Fruit fly (Drosophila melanogaster) whole organism, adult: Measurements from ENCODE around the gene CG42633.

Experiments used
- CG11617 ChIP-seq: fragments of 200-800 bp; sonication (Bioruptor generic); optimal IDR thresholded peaks from 2 replicates; lab custom pipeline; 2017; ENCODE audit warnings: mild to moderate bottlenecking, missing biosample characterization, missing genetic modification reagents, missing genetic modification characterization
- CG12768 ChIP-seq: fragments of 200-800 bp; sonication (Bioruptor generic); optimal IDR thresholded peaks from 2 replicates; lab custom pipeline; 2017; ENCODE audit warnings: missing biosample characterization, missing genetic modification characterization, mild to moderate bottlenecking, moderate library complexity, missing genetic modification reagents
- CG14711 ChIP-seq: fragments of 200-800 bp; sonication (Bioruptor generic); optimal IDR thresholded peaks from 2 replicates; lab custom pipeline; 2018; ENCODE audit warnings: missing biosample characterization, mild to moderate bottlenecking, missing genetic modification characterization, moderate library complexity
- CG1620 ChIP-seq: fragments of 200-800 bp; sonication (Bioruptor generic); optimal IDR thresholded peaks from 2 replicates; lab custom pipeline; 2016; ENCODE audit warnings: missing biosample characterization, missing genetic modification characterization
- CG33017 ChIP-seq: fragments of 200-800 bp; sonication (Bioruptor generic); optimal IDR thresholded peaks from 2 replicates; lab custom pipeline; 2018; ENCODE audit warnings: missing biosample characterization, mild to moderate bottlenecking, missing genetic modification characterization, moderate library complexity
- CG5204 ChIP-seq: fragments of 200-800 bp; sonication (Bioruptor generic); optimal IDR thresholded peaks from 2 replicates; lab custom pipeline; 2016; ENCODE audit warnings: missing biosample characterization, missing genetic modification characterization
- CG7045 ChIP-seq: fragments of 200-800 bp; sonication (Bioruptor generic); optimal IDR thresholded peaks from 2 replicates; lab custom pipeline; 2017; ENCODE audit warnings: missing biosample characterization, mild to moderate bottlenecking, missing genetic modification characterization
- CG7101 ChIP-seq: fragments of 200-800 bp; sonication (Bioruptor generic); optimal IDR thresholded peaks from 2 replicates; lab custom pipeline; 2018; ENCODE audit warnings: missing biosample characterization, mild to moderate bottlenecking, missing genetic modification characterization, moderate library complexity
- Clk ChIP-seq: fragments of 200-800 bp; sonication (Bioruptor generic); optimal IDR thresholded peaks from 2 replicates; lab custom pipeline; 2017; ENCODE audit warnings: missing biosample characterization, missing genetic modification characterization
- Crg-1 ChIP-seq: fragments of 200-800 bp; sonication (Bioruptor generic); optimal IDR thresholded peaks from 2 replicates; lab custom pipeline; 2016; ENCODE audit warnings: missing biosample characterization, missing genetic modification characterization
- Hr96 ChIP-seq: fragments of 200-800 bp; sonication (Bioruptor generic); optimal IDR thresholded peaks from 2 replicates; lab custom pipeline; 2016; ENCODE audit warnings: missing biosample characterization, missing genetic modification characterization
- Mnt ChIP-seq: fragments of 200-800 bp; sonication (Bioruptor generic); optimal IDR thresholded peaks from 2 replicates; lab custom pipeline; 2016; ENCODE audit warnings: missing biosample characterization, mild to moderate bottlenecking, missing genetic modification characterization
- bab1 ChIP-seq: fragments of 200-800 bp; sonication (Bioruptor generic); optimal IDR thresholded peaks from 3 replicates; lab custom pipeline; 2019; ENCODE audit warnings: missing biosample characterization, mild to moderate bottlenecking, missing genetic modification characterization, moderate library complexity
- cic ChIP-seq: fragments of 200-800 bp; sonication (Bioruptor generic); optimal IDR thresholded peaks from 2 replicates; lab custom pipeline; 2017; ENCODE audit warnings: missing biosample characterization, mild to moderate bottlenecking, missing genetic modification characterization, moderate library complexity
- cnc ChIP-seq, 2 experiments: fragments of >200 bp; optimal IDR thresholded peaks; 2 replicates each; lab custom pipeline; 2017
- kay ChIP-seq: fragments of 200-800 bp; sonication (Bioruptor generic); peaks from one replicate; lab custom pipeline; 2016; ENCODE audit warnings: missing biosample characterization, missing genetic modification characterization, borderline replicate concordance
- ovo ChIP-seq: fragments of 200-800 bp; sonication (Bioruptor generic); optimal IDR thresholded peaks from 2 replicates; lab custom pipeline; 2016; ENCODE audit warnings: missing biosample characterization, missing genetic modification characterization
- pad ChIP-seq: fragments of 200-800 bp; sonication (Bioruptor generic); optimal IDR thresholded peaks from 3 replicates; lab custom pipeline; 2017; ENCODE audit warnings: missing biosample characterization, missing genetic modification characterization, mild to moderate bottlenecking, moderate library complexity, missing genetic modification reagents
- tj ChIP-seq: fragments of 200-800 bp; sonication (Bioruptor generic); optimal IDR thresholded peaks from 3 replicates; lab custom pipeline; 2017; ENCODE audit warnings: missing biosample characterization, mild to moderate bottlenecking, missing genetic modification characterization, moderate library complexity
- toe ChIP-seq: fragments of 200-800 bp; sonication (Bioruptor generic); optimal IDR thresholded peaks from 2 replicates; lab custom pipeline; 2016; ENCODE audit warnings: missing biosample characterization, missing genetic modification characterization

CG42633 gene

dm6 chr3R:10782167-10782566 is at the start of gene CG42633:
Gene CG42633 (minus strand): TSS chr3R:10782267.
- TF ChIP-seq toe (no peak), Mnt (GFP tag; lab: Kevin White, UChicago) (no peak), kay (GFP tag; lab: Kevin White, UChicago) (no peak), cic (GFP tag; lab: Kevin White, UChicago) (no peak), Crg-1 (GFP tag; lab: Kevin White, UChicago) (no peak), CG12768 (GFP tag; lab: Kevin White, UChicago) (no peak), CG1620 (GFP tag; lab: Kevin White, UChicago) (no peak), CG7101 (tag; lab: Kevin White, UChicago) (no peak), Hr96 (GFP tag; lab: Kevin White, UChicago) (no peak), cnc (optimal IDR thresholded peaks at IDR 0.05; lab: Kevin White, UChicago) (no peak)

dm6 chr3R:10829746-10830145 is 47.7 kb upstream of the CG42633 start:
- TF ChIP-seq pad: no peak
- TF ChIP-seq CG11617 (GFP tag; lab: Kevin White, UChicago): no peak
- TF ChIP-seq CG7101 (tag; lab: Kevin White, UChicago): no peak
- TF ChIP-seq cnc (optimal IDR thresholded peaks at IDR 0.05; lab: Kevin White, UChicago): no peak
- TF ChIP-seq CG5204 (GFP tag; lab: Kevin White, UChicago): no peak
- no peak for TF ChIP-seq CG1620 (GFP tag; lab: Kevin White, UChicago)
- TF ChIP-seq ovo (GFP tag; lab: Kevin White, UChicago): no peak
- TF ChIP-seq CG12768 (GFP tag; lab: Kevin White, UChicago): no peak
- no peak for TF ChIP-seq Mnt (GFP tag; lab: Kevin White, UChicago)
- TF ChIP-seq Clk: no peak
- TF ChIP-seq toe: no peak
- TF ChIP-seq tj (GFP tag; lab: Kevin White, UChicago): no peak
- TF ChIP-seq Hr96 (GFP tag; lab: Kevin White, UChicago): no peak
- TF ChIP-seq kay (GFP tag; lab: Kevin White, UChicago): no peak
- no peak for TF ChIP-seq cic (GFP tag; lab: Kevin White, UChicago)
- no peak for TF ChIP-seq CG33017 (tag; lab: Kevin White, UChicago)
- no peak for TF ChIP-seq Crg-1 (GFP tag; lab: Kevin White, UChicago)
- TF ChIP-seq bab1 (GFP tag; lab: Kevin White, UChicago): no peak

DNA sequence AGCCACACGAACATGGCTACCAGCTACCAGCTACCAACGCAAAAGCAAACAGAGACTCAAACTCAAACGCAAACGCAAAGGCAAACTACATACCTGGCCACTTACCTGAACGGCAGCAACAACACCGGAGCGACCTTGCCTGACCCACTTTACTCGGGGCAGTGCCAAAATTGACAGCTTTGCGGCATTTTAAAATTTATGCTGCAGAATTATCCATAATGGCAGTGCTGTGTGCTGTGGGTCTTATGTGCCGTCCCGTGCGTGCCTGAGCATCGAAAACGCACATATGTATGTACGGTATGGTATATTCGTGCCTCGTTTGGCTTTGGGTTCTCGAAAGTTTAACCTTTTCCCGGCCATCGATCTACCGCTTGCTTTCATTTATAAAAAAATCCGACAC is 46.6 kb upstream of the CG42633 start:
- TF ChIP-seq CG14711: no peak
- no peak for TF ChIP-seq Clk

DNA sequence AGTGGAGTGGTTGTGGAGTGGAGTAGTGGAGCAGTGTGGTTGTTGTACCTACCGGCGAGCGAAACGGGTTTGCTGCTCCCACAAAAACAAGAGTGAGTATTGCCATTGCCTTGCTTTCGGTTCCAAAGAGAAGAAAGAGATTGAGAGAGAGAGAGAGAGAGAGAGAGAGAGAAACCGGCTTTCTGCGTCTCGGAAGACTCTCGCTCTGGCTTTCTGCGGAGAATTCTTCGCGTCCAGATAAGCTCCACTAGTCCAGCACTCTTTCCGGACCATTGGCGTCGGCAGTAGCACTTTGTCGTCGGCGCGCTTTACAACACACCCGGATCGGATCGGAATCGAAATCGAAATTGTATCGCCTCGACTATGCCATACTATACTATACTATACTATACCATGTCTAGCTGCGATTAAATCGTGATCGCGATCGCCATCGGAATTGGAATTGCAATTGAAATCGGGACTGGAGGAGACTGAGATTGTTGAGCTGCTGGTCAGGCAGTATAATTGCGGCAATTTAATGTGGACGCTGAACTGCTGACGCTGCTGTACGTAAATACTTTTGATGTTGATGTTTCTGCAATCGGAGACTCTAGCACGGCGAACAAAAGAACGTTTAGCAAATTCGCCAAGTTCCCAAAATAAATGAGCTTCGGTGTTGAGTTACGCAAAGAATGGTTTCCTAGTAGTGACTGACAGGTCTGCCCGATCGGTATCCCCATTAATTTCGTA is 44.9 kb upstream of the CG42633 start, which contains the start of gene Cad86C:
Gene Cad86C, plus strand, starts transcription at position 284 of the 729 bp plus-strand sequence.
- TF ChIP-seq CG7045 (GFP tag; lab: Kevin White, UChicago) (peak; percentile 10), tj (GFP tag; lab: Kevin White, UChicago) (peak; percentile 94), bab1 (GFP tag; lab: Kevin White, UChicago) (peak; percentile 51), Clk (no peak)

DNA sequence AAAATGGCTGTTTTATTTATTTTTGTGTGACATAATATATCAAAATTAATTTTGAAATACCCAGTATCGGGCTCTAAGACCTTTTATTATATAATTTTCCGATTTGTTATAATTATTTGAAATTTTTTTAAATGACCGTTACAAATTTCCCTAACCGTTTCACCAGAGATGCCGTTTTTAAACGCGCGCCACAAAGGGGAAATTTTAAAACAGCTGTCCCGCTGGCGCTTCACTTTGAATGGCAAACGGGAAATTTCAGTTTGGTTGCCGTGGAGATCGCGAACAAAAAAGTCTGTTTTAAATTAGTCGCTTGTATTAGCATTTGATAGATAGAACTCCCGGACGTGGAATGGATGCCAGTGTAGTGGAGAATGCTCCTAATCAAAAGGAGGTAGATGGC is 33.0 kb upstream of the CG42633 start, which contains the start of the genes CG14693 and TTLL15:
Gene CG14693, minus strand, starts transcription at position 16 of the 400 bp plus-strand sequence.
Gene TTLL15, plus strand, starts transcription at position 257 of the 400 bp plus-strand sequence.
- TF ChIP-seq kay (GFP tag; lab: Kevin White, UChicago): peak; percentile 82
- no peak for TF ChIP-seq cnc (optimal IDR thresholded peaks at IDR 0.05; lab: Kevin White, UChicago)

DNA sequence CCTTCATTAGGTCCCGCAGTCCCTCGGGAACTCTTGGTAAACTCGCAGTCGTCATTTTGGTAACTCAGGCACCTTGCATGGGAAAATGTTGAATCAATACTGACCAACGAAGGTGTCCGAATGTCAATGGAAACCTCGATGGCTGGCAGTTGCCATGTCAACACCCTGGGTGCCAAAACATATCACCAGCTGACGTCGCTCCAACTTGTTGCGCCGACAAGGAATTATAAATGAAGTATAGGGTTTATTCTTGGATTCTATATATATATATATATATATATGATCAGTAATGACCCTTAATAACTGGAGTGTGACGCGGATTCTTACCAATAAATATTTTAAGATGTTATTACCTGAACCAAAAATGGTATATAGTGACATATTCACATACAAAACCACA is 21.8 kb upstream of the CG42633 start, which contains the start of gene CG14692:
Gene CG14692, minus strand, starts transcription at position 101 of the 400 bp plus-strand sequence.
- no peak for TF ChIP-seq pad
- TF ChIP-seq CG14711: no peak
- TF ChIP-seq CG12768 (GFP tag; lab: Kevin White, UChicago): no peak
- no peak for TF ChIP-seq Crg-1 (GFP tag; lab: Kevin White, UChicago)
- TF ChIP-seq CG7045 (GFP tag; lab: Kevin White, UChicago): no peak
- TF ChIP-seq cnc (optimal IDR thresholded peaks at IDR 0.05; lab: Kevin White, UChicago): no peak
- no peak for TF ChIP-seq Clk
- TF ChIP-seq kay (GFP tag; lab: Kevin White, UChicago): no peak
- no peak for TF ChIP-seq toe
- TF ChIP-seq tj (GFP tag; lab: Kevin White, UChicago): no peak
- TF ChIP-seq Mnt (GFP tag; lab: Kevin White, UChicago): no peak

dm6 chr3R:10792604-10793003 is 10.5 kb upstream of the CG42633 start, which contains the start of gene CG14687:
Gene CG14687 (plus strand): TSS chr3R:10792904.
- TF ChIP-seq Mnt (GFP tag; lab: Kevin White, UChicago) (no peak), kay (GFP tag; lab: Kevin White, UChicago) (no peak), CG1620 (GFP tag; lab: Kevin White, UChicago) (no peak), tj (GFP tag; lab: Kevin White, UChicago) (no peak), CG12768 (GFP tag; lab: Kevin White, UChicago) (no peak), bab1 (GFP tag; lab: Kevin White, UChicago) (no peak), CG7101 (tag; lab: Kevin White, UChicago) (no peak), toe (no peak), CG14711 (no peak), CG33017 (tag; lab: Kevin White, UChicago) (no peak), Crg-1 (GFP tag; lab: Kevin White, UChicago) (no peak), Hr96 (GFP tag; lab: Kevin White, UChicago) (no peak), cnc (optimal IDR thresholded peaks at IDR 0.05; lab: Kevin White, UChicago) (no peak), pad (no peak), ovo (GFP tag; lab: Kevin White, UChicago) (no peak), Clk (no peak), CG5204 (GFP tag; lab: Kevin White, UChicago) (no peak)
